Worm (Caenorhabditis elegans): Measurements from ENCODE around the gene oac-50.

oac-50 gene

ce11 chrV:9062341-9062740 lies 11.0 kb downstream of the oac-50 start, which contains the start of gene C25E10.12:
Gene C25E10.12, minus strand, starts transcription at chrV:9062441.
- TF ChIP-seq mec-3 (tag; optimal IDR thresholded peaks at IDR 0.05; ENCODE audit: borderline replicate concordance) = no peak
- no peak for TF ChIP-seq madf-2 (tag; optimal IDR thresholded peaks at IDR 0.05)
- no peak for TF ChIP-seq dve-1 (tag; optimal IDR thresholded peaks at IDR 0.05)
- TF ChIP-seq ceh-19 (GFP tag; optimal IDR thresholded peaks at IDR 0.05) = no peak
- TF ChIP-seq zip-5 (tag; optimal IDR thresholded peaks at IDR 0.05) = no peak
- TF ChIP-seq dmd-4 (tag; optimal IDR thresholded peaks at IDR 0.05; ENCODE audit: borderline replicate concordance) = no peak

- TF ChIP-seq pax-1 (tag; optimal IDR thresholded peaks at IDR 0.05) (no peak), ceh-6 (GFP tag; optimal IDR thresholded peaks at IDR 0.05) (no peak), fkh-10 (GFP tag; optimal IDR thresholded peaks at IDR 0.05) (no peak), ceh-30 (tag; optimal IDR thresholded peaks at IDR 0.05) (no peak), madf-2 (tag; optimal IDR thresholded peaks at IDR 0.05) (no peak)
These were observed 13.9 kb downstream of the oac-50 start, which contains the start of the genes C25E10.16 and C25E10.13 for ce11 chrV:9059468-9059867. Gene C25E10.16, minus strand, starts transcription at chrV:9059568. Gene C25E10.13, plus strand, starts transcription at chrV:9059723.

- TF ChIP-seq F13H6.1 (tag; optimal IDR thresholded peaks at IDR 0.05) (no peak), fax-1 (tag; optimal IDR thresholded peaks at IDR 0.05) (no peak), ceh-48 (tag; optimal IDR thresholded peaks at IDR 0.05) (no peak), ama-1 (optimal IDR thresholded peaks at IDR 0.05) (no peak), ceh-30 (tag; optimal IDR thresholded peaks at IDR 0.05) (no peak), pha-2 (tag; optimal IDR thresholded peaks at IDR 0.05) (no peak), ceh-34 (tag; optimal IDR thresholded peaks at IDR 0.05) (no peak), ceh-19 (GFP tag; optimal IDR thresholded peaks at IDR 0.05) (no peak), fkh-10 (GFP tag; optimal IDR thresholded peaks at IDR 0.05) (no peak), ahr-1 (tag; optimal IDR thresholded peaks at IDR 0.05) (no peak), elt-4 (tag; optimal IDR thresholded peaks at IDR 0.05) (no peak), nhr-11 (tag; optimal IDR thresholded peaks at IDR 0.05) (no peak), ceh-24 (tag; optimal IDR thresholded peaks at IDR 0.05) (no peak), mec-3 (tag; optimal IDR thresholded peaks at IDR 0.05; ENCODE audit: borderline replicate concordance) (no peak), ztf-16 (tag; optimal IDR thresholded peaks at IDR 0.05) (no peak), sox-2 (GFP tag; IDR thresholded peaks at IDR 0.05) (no peak), lim-6 (tag; optimal IDR thresholded peaks at IDR 0.05) (no peak), pax-1 (tag; optimal IDR thresholded peaks at IDR 0.05) (no peak), hlh-15 (tag; optimal IDR thresholded peaks at IDR 0.05) (no peak), ceh-31 (tag; optimal IDR thresholded peaks at IDR 0.05) (no peak)
These were observed 14.7 kb downstream of the oac-50 start, which contains the start of gene C25E10.11 for ce11 chrV:9058627-9059026. Gene C25E10.11, minus strand, starts transcription at chrV:9058727.

DNA sequence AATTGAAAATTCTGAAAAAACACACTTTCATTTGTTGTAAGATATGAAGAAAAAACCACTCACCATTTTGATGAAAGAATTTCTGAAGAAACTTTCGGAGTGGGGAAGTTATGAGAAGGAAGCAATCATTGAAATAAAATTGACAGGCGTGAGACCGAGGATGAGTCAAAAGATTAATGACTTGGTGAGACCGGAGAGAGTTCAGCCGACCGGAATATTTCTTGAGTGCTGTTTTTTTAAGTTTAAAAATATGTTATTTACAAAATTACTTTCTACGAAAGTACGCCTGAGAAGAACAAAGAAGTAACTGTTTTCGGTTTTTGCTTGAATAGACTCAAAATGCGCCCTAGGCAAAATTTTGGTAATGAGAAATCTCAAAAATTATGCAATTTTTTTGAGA lies 17.1 kb downstream of the oac-50 start, which contains the start of gene C25E10.10:
TSS of gene C25E10.10 (minus strand) at position 101 of the 400 bp plus-strand sequence.
- TF ChIP-seq sox-4 (tag; optimal IDR thresholded peaks at IDR 0.05) = no peak
- TF ChIP-seq mec-3 (tag; optimal IDR thresholded peaks at IDR 0.05; ENCODE audit: borderline replicate concordance) = no peak
- no peak for TF ChIP-seq gmeb-2 (tag; optimal IDR thresholded peaks at IDR 0.05)
- no peak for TF ChIP-seq rnt-1 (tag; optimal IDR thresholded peaks at IDR 0.05)
- TF ChIP-seq tbx-2 (tag; optimal IDR thresholded peaks at IDR 0.05) = no peak
- TF ChIP-seq dve-1 (tag; optimal IDR thresholded peaks at IDR 0.05) = no peak
- no peak for TF ChIP-seq T23F11.4 (GFP tag; optimal IDR thresholded peaks at IDR 0.05)
- TF ChIP-seq ama-1 (optimal IDR thresholded peaks at IDR 0.05) = no peak

DNA sequence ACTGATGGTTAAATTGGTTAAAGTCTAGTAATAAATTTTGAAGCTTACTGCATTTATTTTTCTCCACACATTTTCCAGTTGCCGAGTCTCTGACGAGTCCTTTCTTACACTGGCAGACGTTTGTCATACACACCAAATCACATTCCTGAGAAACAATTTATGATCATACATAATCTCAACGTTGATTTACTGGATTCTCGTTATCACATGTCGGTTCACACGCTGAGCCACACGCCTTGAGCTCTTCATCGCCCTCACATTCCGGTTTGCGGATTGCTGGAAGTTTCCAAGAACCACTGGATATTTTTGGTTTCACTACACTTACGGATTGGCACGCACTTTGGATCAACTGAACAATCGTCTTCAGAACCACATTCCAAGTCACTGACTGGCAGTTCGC lies 17.7 kb downstream of the oac-50 start:
- TF ChIP-seq sdc-2 (tag; optimal IDR thresholded peaks at IDR 0.05) (no peak), hlh-6 (tag; optimal IDR thresholded peaks at IDR 0.05) (no peak), odd-2 (tag; optimal IDR thresholded peaks at IDR 0.05) (no peak), lim-6 (tag; optimal IDR thresholded peaks at IDR 0.05) (no peak), ets-4 (tag; optimal IDR thresholded peaks at IDR 0.05) (no peak), hlh-13 (GFP tag; optimal IDR thresholded peaks at IDR 0.05) (no peak), lin-11 (tag; optimal IDR thresholded peaks at IDR 0.05) (no peak), ceh-9 (tag; optimal IDR thresholded peaks at IDR 0.05) (no peak), gmeb-2 (tag; optimal IDR thresholded peaks at IDR 0.05) (no peak), fkh-10 (GFP tag; optimal IDR thresholded peaks at IDR 0.05) (no peak), unc-3 (GFP tag; conservative IDR thresholded peaks at IDR 0.05) (no peak), unc-3 (tag; optimal IDR thresholded peaks at IDR 0.05) (no peak), ceh-22 (tag; optimal IDR thresholded peaks at IDR 0.05) (no peak), sox-4 (tag; optimal IDR thresholded peaks at IDR 0.05) (no peak), pag-3 (tag; optimal IDR thresholded peaks at IDR 0.05; ENCODE audit: borderline replicate concordance) (no peak), eyg-1 (tag; optimal IDR thresholded peaks at IDR 0.05) (no peak), pqm-1 (tag; optimal IDR thresholded peaks at IDR 0.05) (no peak), hlh-15 (tag; optimal IDR thresholded peaks at IDR 0.05) (no peak)
